Fruit fly (Drosophila melanogaster) whole organism, embryonic: ENCODE results near the gene CG2124.

Experiments used
- Atf-2 ChIP-seq: fragments of 200-800 bp; sonication (Bioruptor generic); optimal IDR thresholded peaks from 2 replicates; lab custom pipeline; 2016; ENCODE audit warnings: missing biosample characterization, missing genetic modification characterization
- CG12299 ChIP-seq: fragments of 200-800 bp; sonication (Bioruptor generic); optimal IDR thresholded peaks from 2 replicates; lab custom pipeline; 2018; ENCODE audit warnings: missing biosample characterization, mild to moderate bottlenecking, missing genetic modification characterization
- CG14710 ChIP-seq: fragments of 200-800 bp; sonication (Bioruptor generic); optimal IDR thresholded peaks from 3 replicates; lab custom pipeline; 2019; ENCODE audit warnings: missing biosample characterization, mild to moderate bottlenecking, missing genetic modification characterization, moderate library complexity
- CG14860 ChIP-seq: fragments of 200-800 bp; sonication (Bioruptor generic); IDR thresholded peaks from 3 replicates; pipeline ENCODE4 v1.3.6; 2022; ENCODE audit warnings: missing biosample characterization, missing genetic modification characterization; ENCODE audit not compliant: partially characterized antibody
- CG1529 ChIP-seq: fragments of 200-800 bp; sonication (Bioruptor generic); optimal IDR thresholded peaks from 3 replicates; lab custom pipeline; 2018; ENCODE audit warnings: missing biosample characterization, missing genetic modification characterization
- CG15601 ChIP-seq: fragments of 200-800 bp; sonication (Bioruptor generic); optimal IDR thresholded peaks from 3 replicates; lab custom pipeline; 2019; ENCODE audit warnings: missing biosample characterization, mild to moderate bottlenecking, missing genetic modification characterization, moderate library complexity
- CG2116 ChIP-seq: fragments of 200-800 bp; sonication (Bioruptor generic); optimal IDR thresholded peaks from 3 replicates; lab custom pipeline; 2018; ENCODE audit warnings: missing biosample characterization, mild to moderate bottlenecking, missing genetic modification characterization
- CG2875 ChIP-seq: fragments of 200-800 bp; sonication (Bioruptor generic); optimal IDR thresholded peaks from 2 replicates; lab custom pipeline; 2017; ENCODE audit warnings: missing biosample characterization, mild to moderate bottlenecking, missing genetic modification characterization, missing genetic modification reagents
- CG4328 ChIP-seq: fragments of 200-800 bp; sonication (Bioruptor generic); optimal IDR thresholded peaks from 3 replicates; lab custom pipeline; 2017; ENCODE audit warnings: missing biosample characterization, missing genetic modification reagents, missing genetic modification characterization
- CG6683 ChIP-seq: fragments of 200-800 bp; sonication (Bioruptor generic); optimal IDR thresholded peaks from 2 replicates; lab custom pipeline; 2017; ENCODE audit warnings: missing biosample characterization, mild to moderate bottlenecking, missing genetic modification characterization, missing genetic modification reagents
- CG6791 ChIP-seq: fragments of 200-800 bp; sonication (Bioruptor generic); IDR thresholded peaks from 3 replicates; pipeline ENCODE4 v1.3.6; 2022; ENCODE audit warnings: missing biosample characterization, missing genetic modification characterization; ENCODE audit not compliant: partially characterized antibody
- CG9437 ChIP-seq: fragments of 200-800 bp; sonication (Bioruptor generic); optimal IDR thresholded peaks from 2 replicates; lab custom pipeline; 2018; ENCODE audit warnings: missing biosample characterization, mild to moderate bottlenecking, missing genetic modification characterization
- CG9727 ChIP-seq: fragments of 200-800 bp; sonication (Bioruptor generic); optimal IDR thresholded peaks from 3 replicates; lab custom pipeline; 2017; ENCODE audit warnings: missing biosample characterization, mild to moderate bottlenecking, missing genetic modification characterization
- CG9797 ChIP-seq: fragments of 200-800 bp; sonication (Bioruptor generic); optimal IDR thresholded peaks from 3 replicates; lab custom pipeline; 2018; ENCODE audit warnings: missing biosample characterization, mild to moderate bottlenecking, missing genetic modification characterization
- CTCF ChIP-seq: fragments of 200-800 bp; sonication (Bioruptor generic); optimal IDR thresholded peaks from 2 replicates; lab custom pipeline; 2017; ENCODE audit warnings: missing biosample characterization, mild to moderate bottlenecking, missing genetic modification characterization, moderate library complexity
- Deaf1 ChIP-seq: fragments of 200-800 bp; optimal IDR thresholded peaks from 3 replicates; lab custom pipeline; 2019; ENCODE audit warnings: missing biosample characterization, mild to moderate bottlenecking, missing genetic modification characterization, moderate library complexity
- Dp ChIP-seq: fragments of 200-800 bp; sonication (Bioruptor generic); optimal IDR thresholded peaks from 2 replicates; lab custom pipeline; 2018; ENCODE audit warnings: missing biosample characterization, mild to moderate bottlenecking, missing genetic modification characterization, moderate library complexity
- Dref ChIP-seq: fragments of 200-800 bp; sonication (Bioruptor generic); IDR thresholded peaks from 2 replicates; pipeline ENCODE4 v1.3.6; 2022; ENCODE audit warnings: missing biosample characterization, missing genetic modification characterization
- E2f2 ChIP-seq: fragments of 200-800 bp; sonication (Bioruptor generic); IDR thresholded peaks from 2 replicates; pipeline ENCODE4 v1.3.6; 2022; ENCODE audit warnings: missing biosample characterization, missing genetic modification characterization
- Ets97D ChIP-seq: fragments of 200-800 bp; sonication (Bioruptor generic); optimal IDR thresholded peaks from 3 replicates; lab custom pipeline; 2016; ENCODE audit warnings: missing biosample characterization, missing genetic modification characterization
- MBD-R2 ChIP-seq: fragments of 200-800 bp; sonication (Bioruptor generic); IDR thresholded peaks from 2 replicates; pipeline ENCODE4 v1.3.6; 2022; ENCODE audit warnings: missing biosample characterization, missing genetic modification characterization
- Med ChIP-seq: fragments of 200-800 bp; sonication (Bioruptor generic); peaks from one replicate; lab custom pipeline; 2016; ENCODE audit warnings: missing biosample characterization, missing genetic modification characterization, mild to moderate bottlenecking, inconsistent platforms, moderate library complexity
- Myb ChIP-seq: fragments of 200-800 bp; sonication (Bioruptor generic); optimal IDR thresholded peaks from 2 replicates; lab custom pipeline; 2016; ENCODE audit warnings: missing biosample characterization, missing genetic modification characterization
- Oli ChIP-seq: fragments of 200-800 bp; sonication (Bioruptor generic); optimal IDR thresholded peaks from 2 replicates; lab custom pipeline; 2018; ENCODE audit warnings: missing biosample characterization, mild to moderate bottlenecking, missing genetic modification characterization, moderate library complexity
- Pdp1 ChIP-seq, 2 experiments: fragments of 200-800 bp; sonication (Bioruptor generic); optimal IDR thresholded peaks; 3 replicates each; lab custom pipeline; 2016; ENCODE audit warnings: missing biosample characterization in 2 of 2, missing genetic modification characterization in 2 of 2, mild to moderate bottlenecking in 1 of 2, moderate library complexity in 1 of 2
- Poxn ChIP-seq: fragments of 200-800 bp; sonication (Bioruptor generic); IDR thresholded peaks from 2 replicates; pipeline ENCODE4 v1.3.6; 2022; ENCODE audit warnings: missing biosample characterization, missing genetic modification characterization
- Sin3A ChIP-seq: fragments of >200 bp; optimal IDR thresholded peaks from 2 replicates; lab custom pipeline; 2018
- Spps ChIP-seq: fragments of 200-800 bp; sonication (Bioruptor generic); optimal IDR thresholded peaks from 2 replicates; lab custom pipeline; 2018; ENCODE audit warnings: missing biosample characterization, mild to moderate bottlenecking, missing genetic modification characterization
- Sry-δ ChIP-seq: fragments of 200-800 bp; sonication (Bioruptor generic); optimal IDR thresholded peaks from 2 replicates; lab custom pipeline; 2016; ENCODE audit warnings: missing biosample characterization, missing genetic modification characterization
- Stat92E ChIP-seq, 3 experiments: fragments of >200 bp in 2 of 3; fragments of 200-800 bp in 1 of 3; sonication (Bioruptor generic) in 1 of 3; optimal IDR thresholded peaks; 2 replicates each; lab custom pipeline; 2017 to 2019; ENCODE audit warnings: missing biosample characterization in 3 of 3, missing genetic modification characterization in 3 of 3, mild to moderate bottlenecking in 1 of 3, moderate library complexity in 1 of 3
- Trl ChIP-seq, 3 experiments: fragments of >200 bp in 2 of 3; fragments of 200-800 bp in 1 of 3; sonication (Bioruptor generic) in 1 of 3; optimal IDR thresholded peaks; 2 replicates in 1 of 3; 3 replicates in 2 of 3; lab custom pipeline; 2016 to 2017; ENCODE audit warnings: missing biosample characterization in 1 of 3, missing genetic modification characterization in 1 of 3
- amos ChIP-seq: fragments of 200-800 bp; sonication (Bioruptor generic); IDR thresholded peaks from 2 replicates; pipeline ENCODE4 v1.3.6; 2022; ENCODE audit warnings: missing biosample characterization, missing genetic modification characterization; ENCODE audit not compliant: partially characterized antibody
- ato ChIP-seq: fragments of 200-800 bp; sonication (Bioruptor generic); IDR thresholded peaks from 2 replicates; pipeline ENCODE4 v1.3.6; 2022; ENCODE audit warnings: missing biosample characterization, missing genetic modification characterization; ENCODE audit not compliant: partially characterized antibody
- chinmo ChIP-seq: fragments of 200-800 bp; sonication (Bioruptor generic); IDR thresholded peaks from 4 replicates; pipeline ENCODE4 v1.3.6; 2022; ENCODE audit warnings: missing biosample characterization, missing genetic modification characterization; ENCODE audit not compliant: partially characterized antibody
- chn ChIP-seq: fragments of 200-800 bp; sonication (Bioruptor generic); optimal IDR thresholded peaks from 2 replicates; lab custom pipeline; 2016; ENCODE audit warnings: missing biosample characterization, missing genetic modification characterization
- crp ChIP-seq, 2 experiments: fragments of 200-800 bp; sonication (Bioruptor generic); optimal IDR thresholded peaks; 2 replicates in 1 of 2; 3 replicates in 1 of 2; lab custom pipeline; 2017; ENCODE audit warnings: missing biosample characterization in 2 of 2, missing genetic modification characterization in 2 of 2, mild to moderate bottlenecking in 1 of 2, moderate library complexity in 1 of 2
- fd102C ChIP-seq: fragments of 200-800 bp; sonication (Bioruptor generic); optimal IDR thresholded peaks from 2 replicates; lab custom pipeline; 2018; ENCODE audit warnings: missing biosample characterization, mild to moderate bottlenecking, missing genetic modification characterization, moderate library complexity
- fd3F ChIP-seq: fragments of 200-800 bp; sonication (Bioruptor generic); optimal IDR thresholded peaks from 2 replicates; lab custom pipeline; 2018; ENCODE audit warnings: missing biosample characterization, mild to moderate bottlenecking, missing genetic modification characterization, moderate library complexity
- gfzf ChIP-seq: fragments of 200-800 bp; sonication (Bioruptor generic); optimal IDR thresholded peaks from 2 replicates; lab custom pipeline; 2016; ENCODE audit warnings: missing biosample characterization, mild to moderate bottlenecking, missing genetic modification characterization, moderate library complexity
- nerfin-2 ChIP-seq: fragments of 200-800 bp; sonication (Bioruptor generic); IDR thresholded peaks from 2 replicates; pipeline ENCODE4 v1.3.6; 2022; ENCODE audit warnings: missing biosample characterization, missing genetic modification characterization; ENCODE audit not compliant: partially characterized antibody
- pb ChIP-seq: fragments of 200-800 bp; sonication (Bioruptor generic); optimal IDR thresholded peaks from 3 replicates; lab custom pipeline; 2016; ENCODE audit warnings: missing biosample characterization, missing genetic modification characterization
- phol ChIP-seq: fragments of 200-800 bp; sonication (Bioruptor generic); optimal IDR thresholded peaks from 3 replicates; lab custom pipeline; 2018; ENCODE audit warnings: missing biosample characterization, mild to moderate bottlenecking, missing genetic modification characterization, moderate library complexity
- pzg ChIP-seq: fragments of 200-800 bp; sonication (Bioruptor generic); optimal IDR thresholded peaks from 3 replicates; lab custom pipeline; 2018; ENCODE audit warnings: missing biosample characterization, mild to moderate bottlenecking, missing genetic modification characterization, moderate library complexity
- row ChIP-seq: fragments of 200-800 bp; sonication (Bioruptor generic); IDR thresholded peaks from 3 replicates; pipeline ENCODE4 v1.3.6; 2022; ENCODE audit warnings: missing biosample characterization, missing genetic modification characterization
- sim ChIP-seq: fragments of 200-800 bp; sonication (Bioruptor generic); IDR thresholded peaks from 2 replicates; pipeline ENCODE4 v1.3.6; 2022; ENCODE audit warnings: missing biosample characterization, missing genetic modification characterization
- sna ChIP-seq: fragments of 200-800 bp; sonication (Bioruptor generic); IDR thresholded peaks from 2 replicates; pipeline ENCODE4 v1.3.6; 2022; ENCODE audit warnings: missing biosample characterization, missing genetic modification characterization; ENCODE audit not compliant: partially characterized antibody
- sr ChIP-seq: fragments of 200-800 bp; sonication (Bioruptor generic); IDR thresholded peaks from 3 replicates; pipeline ENCODE4 v1.3.6; 2022; ENCODE audit warnings: missing biosample characterization, missing genetic modification characterization
- sug ChIP-seq: fragments of 200-800 bp; optimal IDR thresholded peaks from 2 replicates; lab custom pipeline; 2019; ENCODE audit warnings: missing biosample characterization, mild to moderate bottlenecking, missing genetic modification characterization, moderate library complexity
- trem ChIP-seq: fragments of 200-800 bp; optimal IDR thresholded peaks from 3 replicates; lab custom pipeline; 2019; ENCODE audit warnings: missing biosample characterization, mild to moderate bottlenecking, missing genetic modification characterization, moderate library complexity

CG2124 gene

DNA sequence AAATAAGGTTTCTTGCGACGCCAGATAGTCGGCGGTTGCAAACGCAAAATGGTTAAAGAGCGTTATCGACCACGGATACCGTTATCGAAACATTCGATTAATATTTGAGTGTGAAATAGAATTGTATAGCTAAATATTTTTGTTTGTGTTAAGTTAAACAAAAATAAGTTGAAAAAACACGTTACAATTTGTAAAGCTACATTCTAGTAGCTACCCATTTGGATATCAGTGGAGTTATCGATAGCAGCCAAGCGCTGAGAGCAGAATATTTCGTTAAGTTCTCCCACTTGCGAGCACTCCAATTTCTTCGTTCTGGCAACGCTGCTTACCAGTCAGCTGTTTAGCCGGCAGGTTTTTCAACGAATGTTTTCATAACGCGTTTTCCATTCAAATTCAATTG lies at the start of gene CG2124, which contains the start of gene Hmr:
TSS of gene CG2124 (plus strand) at position 310 of the 400 bp plus-strand sequence.
TSS of gene Hmr (minus strand) at position 43 of the 400 bp plus-strand sequence.
- TF ChIP-seq crp (GFP tag; optimal IDR thresholded peaks at IDR 0.05; lab: Kevin White, UChicago) (peak; percentile 50 to 87), CG9727 (no peak), fd3F (GFP tag; lab: Kevin White, UChicago) (no peak), Med (GFP tag; lab: Kevin White, UChicago) (peak; percentile 61), Myb (GFP tag; lab: Kevin White, UChicago) (peak; percentile 61), CG2875 (GFP tag; lab: Kevin White, UChicago) (no peak), CTCF (GFP tag; lab: Kevin White, UChicago) (peak; percentile 38), CG9437 (peak; percentile 60), amos (peak; percentile 59; the same call in 1 of the 2 replicates), phol (tag; lab: Kevin White, UChicago) (peak; percentile 23), Spps (tag; lab: Kevin White, UChicago) (no peak), CG6683 (GFP tag; lab: Kevin White, UChicago) (no peak), ato (peak; percentile 37; the same call in 1 of the 2 replicates), sim (no peak), Pdp1 (GFP tag; optimal IDR thresholded peaks at IDR 0.05; lab: Kevin White, UChicago) (peak in 1 of 2 experiments; percentile 49), CG2116 (GFP tag; lab: Kevin White, UChicago) (peak; percentile 79), E2f2 (GFP tag; lab: Robert Waterston, UW) (peak; percentile 45), sr (no peak), Dp (GFP tag; lab: Kevin White, UChicago) (peak; percentile 46), trem (peak; percentile 58), Oli (tag; lab: Kevin White, UChicago) (no peak), Poxn (GFP tag; lab: Robert Waterston, UW) (no peak), CG14710 (tag; lab: Kevin White, UChicago) (peak; percentile 37), nerfin-2 (GFP tag; lab: Robert Waterston, UW) (0 out of 2 replicates have a peak, but pooled peaks have one; percentile 42), Sin3A (lab: Kevin White, UChicago) (peak; percentile 62), Stat92E (GFP tag; optimal IDR thresholded peaks at IDR 0.05; lab: Kevin White, UChicago) (peak in 1 of 3 experiments; percentile 30), sna (GFP tag; lab: Robert Waterston, UW) (peak; percentile 91), sug (tag; lab: Kevin White, UChicago) (no peak), row (GFP tag; lab: Robert Waterston, UW) (0 out of 3 replicates have a peak, but pooled peaks have one; percentile 15), Sry-δ (GFP tag; lab: Kevin White, UChicago) (peak; percentile 73), pzg (GFP tag; lab: Kevin White, UChicago) (peak; percentile 55), MBD-R2 (GFP tag; lab: Robert Waterston, UW) (peak; percentile 36; the same call in 1 of the 2 replicates), chinmo (GFP tag; lab: Robert Waterston, UW) (0 out of 4 replicates have a peak, but pooled peaks have one; percentile 23), CG4328 (no peak), CG15601 (tag; lab: Kevin White, UChicago) (peak; percentile 67), gfzf (GFP tag; lab: Kevin White, UChicago) (peak; percentile 36), pb (GFP tag; lab: Kevin White, UChicago) (no peak), Ets97D (peak; percentile 4), CG9797 (GFP tag; lab: Kevin White, UChicago) (peak; percentile 26), Atf-2 (GFP tag; lab: Kevin White, UChicago) (no peak), Deaf1 (tag; lab: Kevin White, UChicago) (peak; percentile 22), chn (GFP tag; lab: Kevin White, UChicago) (no peak), fd102C (GFP tag; lab: Kevin White, UChicago) (no peak), Trl (optimal IDR thresholded peaks at IDR 0.05; lab: Kevin White, UChicago) (peak; percentile 28 to 47), Trl (GFP tag; optimal IDR thresholded peaks at IDR 0.05; lab: Kevin White, UChicago) (no peak), CG12299 (no peak), CG6791 (GFP tag; lab: Robert Waterston, UW) (peak; percentile 70; the same call in 2 of the 3 replicates), Dref (peak; percentile 64), CG14860 (GFP tag; lab: Robert Waterston, UW) (peak; percentile 74), CG1529 (GFP tag; lab: Kevin White, UChicago) (no peak)
